Fruit fly (Drosophila melanogaster) whole organism, embryonic: ENCODE results near the gene CG42393.

ENCODE experiments used
- Awh ChIP-seq: fragments of 200-800 bp; sonication (Bioruptor generic); IDR thresholded peaks from 2 replicates; pipeline ENCODE4, ENCODE4 v1.3.6; 2022; ENCODE audit warnings: missing biosample characterization, missing genetic modification characterization
- CG10147 ChIP-seq: fragments of 200-800 bp; sonication (Bioruptor generic); optimal IDR thresholded peaks from 2 replicates; lab custom pipeline; 2019; ENCODE audit warnings: missing biosample characterization, mild to moderate bottlenecking, missing genetic modification characterization, moderate library complexity
- CG12769 ChIP-seq: fragments of 200-800 bp; sonication (Bioruptor generic); optimal IDR thresholded peaks from 2 replicates; lab custom pipeline; 2019; ENCODE audit warnings: missing biosample characterization, mild to moderate bottlenecking, missing genetic modification characterization, moderate library complexity
- CG16813 ChIP-seq: fragments of 200-800 bp; sonication (Bioruptor generic); IDR thresholded peaks from 3 replicates; pipeline ENCODE4 v1.3.6; 2022; ENCODE audit warnings: missing biosample characterization, missing genetic modification characterization; ENCODE audit not compliant: partially characterized antibody
- CG17568 ChIP-seq: fragments of 200-800 bp; sonication (Bioruptor generic); optimal IDR thresholded peaks from 2 replicates; lab custom pipeline; 2018; ENCODE audit warnings: missing biosample characterization, mild to moderate bottlenecking, missing genetic modification characterization, moderate library complexity
- CG30020 ChIP-seq: fragments of 200-800 bp; optimal IDR thresholded peaks from 2 replicates; lab custom pipeline; 2019; ENCODE audit warnings: missing biosample characterization, mild to moderate bottlenecking, missing genetic modification characterization, moderate library complexity
- CG6254 ChIP-seq: fragments of 200-800 bp; sonication (Bioruptor generic); optimal IDR thresholded peaks from 3 replicates; lab custom pipeline; 2017; ENCODE audit warnings: mild to moderate bottlenecking, missing biosample characterization, missing genetic modification reagents, missing genetic modification characterization
- CG6683 ChIP-seq: fragments of 200-800 bp; sonication (Bioruptor generic); optimal IDR thresholded peaks from 2 replicates; lab custom pipeline; 2017; ENCODE audit warnings: missing biosample characterization, mild to moderate bottlenecking, missing genetic modification characterization, missing genetic modification reagents
- CG7556 ChIP-seq: fragments of 200-800 bp; sonication (Bioruptor generic); optimal IDR thresholded peaks from 2 replicates; lab custom pipeline; 2017; ENCODE audit warnings: missing biosample characterization, mild to moderate bottlenecking, missing genetic modification characterization
- CG7745 ChIP-seq: fragments of 200-800 bp; sonication (Bioruptor generic); optimal IDR thresholded peaks from 2 replicates; lab custom pipeline; 2018; ENCODE audit warnings: missing biosample characterization, mild to moderate bottlenecking, missing genetic modification characterization, moderate library complexity
- CG7987 ChIP-seq: fragments of 200-800 bp; sonication (Bioruptor generic); optimal IDR thresholded peaks from 2 replicates; lab custom pipeline; 2018; ENCODE audit warnings: missing biosample characterization, mild to moderate bottlenecking, missing genetic modification characterization, moderate library complexity
- CG8388 ChIP-seq: fragments of 200-800 bp; sonication (Bioruptor generic); optimal IDR thresholded peaks from 2 replicates; lab custom pipeline; 2019; ENCODE audit warnings: missing biosample characterization, mild to moderate bottlenecking, missing genetic modification characterization, moderate library complexity
- CG8944 ChIP-seq: fragments of 200-800 bp; sonication (Bioruptor generic); optimal IDR thresholded peaks from 3 replicates; lab custom pipeline; 2016; ENCODE audit warnings: missing biosample characterization, missing genetic modification characterization
- Dad ChIP-seq: fragments of 200-800 bp; sonication (Bioruptor generic); optimal IDR thresholded peaks from 3 replicates; lab custom pipeline; 2016; ENCODE audit warnings: missing biosample characterization, missing genetic modification characterization
- ERR ChIP-seq: fragments of 200-800 bp; sonication (Bioruptor generic); optimal IDR thresholded peaks from 2 replicates; lab custom pipeline; 2016; ENCODE audit warnings: missing biosample characterization, missing genetic modification characterization
- Fer3 ChIP-seq: fragments of 200-800 bp; sonication (Bioruptor generic); optimal IDR thresholded peaks from 2 replicates; lab custom pipeline; 2018; ENCODE audit warnings: missing biosample characterization, mild to moderate bottlenecking, missing genetic modification characterization, moderate library complexity
- Hr78 ChIP-seq, 2 experiments: fragments of 200-800 bp in 1 of 2; fragments of >200 bp in 1 of 2; sonication (Bioruptor generic) in 1 of 2; optimal IDR thresholded peaks; 2 replicates each; lab custom pipeline; 2017 to 2019; ENCODE audit warnings: missing biosample characterization in 2 of 2, missing genetic modification characterization in 2 of 2, mild to moderate bottlenecking in 1 of 2, moderate library complexity in 1 of 2
- Nf-YA ChIP-seq: fragments of 200-800 bp; sonication (Bioruptor generic); IDR thresholded peaks from 2 replicates; pipeline ENCODE4 v1.3.6; 2022; ENCODE audit warnings: missing biosample characterization, missing genetic modification characterization
- Scr ChIP-seq: fragments of 200-800 bp; sonication (Bioruptor generic); IDR thresholded peaks from 2 replicates; pipeline ENCODE4 v1.3.6; 2022; ENCODE audit warnings: missing biosample characterization, missing genetic modification characterization; ENCODE audit not compliant: partially characterized antibody
- Sry-δ ChIP-seq: fragments of 200-800 bp; sonication (Bioruptor generic); optimal IDR thresholded peaks from 2 replicates; lab custom pipeline; 2016; ENCODE audit warnings: missing biosample characterization, missing genetic modification characterization
- Ssrp ChIP-seq: fragments of 200-800 bp; sonication (Bioruptor generic); optimal IDR thresholded peaks from 2 replicates; lab custom pipeline; 2018; ENCODE audit warnings: missing biosample characterization, mild to moderate bottlenecking, missing genetic modification characterization, moderate library complexity
- az2 ChIP-seq: fragments of 200-800 bp; sonication (Bioruptor generic); optimal IDR thresholded peaks from 3 replicates; lab custom pipeline; 2016; ENCODE audit warnings: missing biosample characterization, missing genetic modification characterization
- cato ChIP-seq: fragments of 200-800 bp; sonication (Bioruptor generic); optimal IDR thresholded peaks from 2 replicates; lab custom pipeline; 2016; ENCODE audit warnings: missing biosample characterization, missing genetic modification characterization, borderline replicate concordance
- corto ChIP-seq: fragments of 200-800 bp; sonication (Bioruptor generic); optimal IDR thresholded peaks from 2 replicates; lab custom pipeline; 2016; ENCODE audit warnings: missing biosample characterization, mild to moderate bottlenecking, missing genetic modification characterization, moderate library complexity
- crol ChIP-seq: fragments of 200-800 bp; sonication (Bioruptor generic); IDR thresholded peaks from 2 replicates; pipeline ENCODE4 v1.3.6; 2022; ENCODE audit warnings: missing biosample characterization, missing genetic modification characterization
- cwo ChIP-seq: fragments of 200-800 bp; sonication (Bioruptor generic); optimal IDR thresholded peaks from 3 replicates; lab custom pipeline; 2017; ENCODE audit warnings: missing biosample characterization, missing genetic modification characterization, mild to moderate bottlenecking, moderate library complexity, missing genetic modification reagents
- dm ChIP-seq: fragments of 200-800 bp; sonication (Bioruptor generic); optimal IDR thresholded peaks from 3 replicates; lab custom pipeline; 2016; ENCODE audit warnings: missing biosample characterization, missing genetic modification characterization
- gce ChIP-seq: fragments of 200-800 bp; sonication (Bioruptor generic); IDR thresholded peaks from 3 replicates; pipeline ENCODE4 v1.3.6; 2022; ENCODE audit warnings: missing biosample characterization, missing genetic modification characterization
- rib ChIP-seq: fragments of 200-800 bp; sonication (Bioruptor generic); IDR thresholded peaks from 2 replicates; pipeline ENCODE4 v1.3.6; 2022; ENCODE audit warnings: missing biosample characterization, missing genetic modification characterization
- sd ChIP-seq: fragments of 200-800 bp; sonication (Bioruptor generic); optimal IDR thresholded peaks from 3 replicates; lab custom pipeline; 2018; ENCODE audit warnings: missing biosample characterization, mild to moderate bottlenecking, missing genetic modification characterization, moderate library complexity
- shn ChIP-seq: fragments of 200-800 bp; sonication (Bioruptor generic); optimal IDR thresholded peaks from 3 replicates; lab custom pipeline; 2016; ENCODE audit warnings: missing biosample characterization, missing genetic modification characterization
- toy ChIP-seq: fragments of 200-800 bp; sonication (Bioruptor generic); IDR thresholded peaks from 2 replicates; pipeline ENCODE4 v1.3.6; 2022; ENCODE audit warnings: missing biosample characterization, missing genetic modification characterization
- usp ChIP-seq: fragments of >200 bp; optimal IDR thresholded peaks from 2 replicates; lab custom pipeline; 2017; ENCODE audit warnings: missing biosample characterization, missing genetic modification characterization
- vfl ChIP-seq: fragments of 200-800 bp; sonication (Bioruptor generic); optimal IDR thresholded peaks from 2 replicates; lab custom pipeline; 2016; ENCODE audit warnings: missing biosample characterization, missing genetic modification characterization

Gene CG42393

DNA sequence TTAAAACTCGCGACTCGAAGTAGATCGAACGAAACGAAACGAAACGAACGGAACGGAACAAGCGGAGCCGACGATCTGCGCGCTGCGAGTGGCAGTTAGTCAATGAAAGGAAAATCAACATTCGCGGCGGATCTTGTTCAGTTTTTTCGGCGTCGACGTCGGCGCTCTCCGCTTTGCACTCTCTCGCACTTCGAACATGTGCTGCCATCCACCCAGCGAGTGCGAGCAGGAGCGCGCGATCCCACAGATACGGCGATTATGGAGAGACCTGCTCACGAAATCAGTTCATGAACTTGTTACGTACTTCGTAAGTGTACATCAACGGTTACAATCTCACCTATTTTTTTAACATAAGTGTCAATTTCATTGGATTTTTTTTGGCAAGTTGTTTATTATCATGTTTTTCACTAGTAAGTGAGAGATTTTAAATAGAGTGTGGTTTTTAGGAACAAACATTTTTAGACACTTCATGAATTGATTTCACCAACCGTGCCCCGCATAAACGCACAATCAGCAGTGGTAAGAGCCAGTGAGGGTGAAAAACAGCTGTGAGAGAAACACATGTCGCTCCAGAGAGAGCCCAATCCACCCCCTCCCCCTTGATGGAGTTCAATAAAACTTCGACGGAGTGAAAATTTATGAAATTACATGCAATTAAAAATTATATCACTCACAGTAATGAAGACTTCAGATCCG lies 43.0 kb upstream of the CG42393 start (continued):
- TF ChIP-seq toy (GFP tag; lab: Robert Waterston, UW) (no peak), usp (GFP tag; lab: Kevin White, UChicago) (no peak), Scr (peak; percentile 43; the same call in 1 of the 2 replicates), Nf-YA (GFP tag; lab: Robert Waterston, UW) (peak; percentile 77), ERR (GFP tag; lab: Kevin White, UChicago) (peak; percentile 86), CG8388 (GFP tag; lab: Kevin White, UChicago) (peak; percentile 91), CG6254 (GFP tag; lab: Kevin White, UChicago) (peak; percentile 81), Fer3 (peak; percentile 90), gce (GFP tag; lab: Robert Waterston, UW) (no peak; the same call in 2 of the 3 replicates), CG30020 (tag; lab: Kevin White, UChicago) (peak; percentile 83), Dad (peak; percentile 96), CG7556 (peak; percentile 94), CG8944 (GFP tag; lab: Kevin White, UChicago) (peak; percentile 88), az2 (GFP tag; lab: Kevin White, UChicago) (peak; percentile 91), crol (GFP tag; lab: Robert Waterston, UW) (no peak; the same call in 1 of the 2 replicates), Ssrp (tag; lab: Kevin White, UChicago) (peak; percentile 94), dm (GFP tag; lab: Kevin White, UChicago) (peak; percentile 93), shn (GFP tag; lab: Kevin White, UChicago) (peak; percentile 96), Sry-δ (GFP tag; lab: Kevin White, UChicago) (peak; percentile 62)
- TF ChIP-seq, all 482 proteins: peak for 434

DNA sequence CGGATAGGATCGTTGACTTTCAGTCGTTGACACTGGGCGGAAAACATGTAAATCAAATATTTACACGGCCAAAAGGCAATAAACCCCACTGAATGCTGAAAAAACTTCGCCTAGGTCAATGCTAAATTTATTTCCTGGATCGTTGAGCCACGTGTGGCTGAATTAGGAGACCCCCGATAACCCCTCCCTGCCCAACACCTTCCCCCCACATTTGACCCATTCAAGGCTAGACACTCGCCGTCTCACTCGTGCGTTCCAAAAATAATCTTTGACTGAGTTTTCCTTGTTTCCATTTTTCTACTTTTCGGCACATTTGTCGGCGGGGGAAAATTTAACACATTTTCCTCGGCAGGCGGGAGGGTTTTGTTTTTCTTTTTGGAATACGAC lies 42.4 kb upstream of the CG42393 start:
- TF ChIP-seq CG12769 (tag; lab: Kevin White, UChicago) (peak; percentile 84), Awh (GFP tag; lab: Robert Waterston, UW) (no peak), CG10147 (GFP tag; lab: Kevin White, UChicago) (no peak), cwo (peak; percentile 64), vfl (GFP tag; lab: Kevin White, UChicago) (no peak), CG7987 (no peak), CG7745 (tag; lab: Kevin White, UChicago) (no peak), corto (GFP tag; lab: Kevin White, UChicago) (no peak), cato (no peak), sd (tag; lab: Kevin White, UChicago) (peak; percentile 71), CG17568 (GFP tag; lab: Kevin White, UChicago) (no peak), crol (GFP tag; lab: Robert Waterston, UW) (peak; percentile 91), CG6683 (GFP tag; lab: Kevin White, UChicago) (no peak), rib (peak; percentile 29; the same call in 1 of the 2 replicates)

DNA sequence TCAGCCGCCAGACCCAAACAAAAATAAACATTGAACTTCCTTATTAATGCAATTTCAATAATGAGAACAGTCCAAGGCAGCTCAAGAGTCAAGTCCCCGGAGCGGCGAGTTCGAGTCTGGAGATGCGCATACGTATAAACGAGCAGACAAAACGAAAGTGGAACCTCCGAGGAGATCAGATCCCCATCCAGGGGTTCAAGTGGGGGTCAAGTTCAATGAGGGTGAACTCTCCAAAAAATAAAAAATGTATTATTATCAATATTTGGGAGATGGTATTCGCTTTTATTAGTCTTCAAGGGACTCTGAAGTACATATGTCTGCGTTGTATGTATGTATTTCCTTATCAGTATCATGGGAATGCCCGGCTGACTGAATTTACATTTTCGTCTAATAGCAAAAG lies 41.6 kb upstream of the CG42393 start:
- TF ChIP-seq CG16813 (GFP tag; lab: Robert Waterston, UW) (no peak), Hr78 (GFP tag; optimal IDR thresholded peaks at IDR 0.05; lab: Kevin White, UChicago) (peak in 1 of 2 experiments; percentile 15)
